Fruit fly (Drosophila melanogaster): ENCODE data around the gene eag.

Gene eag

dm6 chrX:14949227-14949626 is 6.0 kb upstream of the eag start (continued):
- TF ChIP-seq Lpt (GFP tag; optimal IDR thresholded peaks at IDR 0.05) (no peak), mld (GFP tag; IDR thresholded peaks at IDR 0.05; ENCODE audit: partially characterized antibody) (no peak), Bgb (GFP tag; IDR thresholded peaks at IDR 0.05; ENCODE audit: partially characterized antibody) (no peak), Gsc (GFP tag; IDR thresholded peaks at IDR 0.05) (no peak), ewg (GFP tag; optimal IDR thresholded peaks at IDR 0.05) (no peak), CG10267 (tag; optimal IDR thresholded peaks at IDR 0.05) (no peak), Blimp-1 (GFP tag; optimal IDR thresholded peaks at IDR 0.05) (no peak), CG10565 (GFP tag; optimal IDR thresholded peaks at IDR 0.05) (no peak), jigr1 (GFP tag; IDR thresholded peaks at IDR 0.05) (no peak), pb (GFP tag; optimal IDR thresholded peaks at IDR 0.05) (no peak), gt (GFP tag; IDR thresholded peaks at IDR 0.05) (no peak), CG31224 (GFP tag; IDR thresholded peaks at IDR 0.05) (no peak), chinmo (GFP tag; IDR thresholded peaks at IDR 0.05; ENCODE audit: partially characterized antibody) (0 out of 4 replicates have a peak, but pooled peaks have one; percentile 32), schlank (tag; optimal IDR thresholded peaks at IDR 0.05) (no peak), CG6689 (GFP tag; IDR thresholded peaks at IDR 0.05) (no peak), sob (GFP tag; IDR thresholded peaks at IDR 0.05) (no peak), Hey (tag; optimal IDR thresholded peaks at IDR 0.05) (peak; percentile 64), CG10654 (GFP tag; optimal IDR thresholded peaks at IDR 0.05) (no peak), fd96Cb (tag; optimal IDR thresholded peaks at IDR 0.05) (no peak), fd102C (GFP tag; optimal IDR thresholded peaks at IDR 0.05) (no peak), p53 (GFP tag; optimal IDR thresholded peaks at IDR 0.05) (no peak), da (GFP tag; optimal IDR thresholded peaks at IDR 0.05) (no peak), Ada2b (GFP tag; IDR thresholded peaks at IDR 0.05) (no peak), Dfd (GFP tag; optimal IDR thresholded peaks at IDR 0.05) (no peak), gce (GFP tag; IDR thresholded peaks at IDR 0.05) (no peak), YL-1 (GFP tag; optimal IDR thresholded peaks at IDR 0.05) (no peak), bcd (GFP tag; optimal IDR thresholded peaks at IDR 0.05) (no peak), chm (GFP tag; IDR thresholded peaks at IDR 0.05) (no peak), fd64A (GFP tag; optimal IDR thresholded peaks at IDR 0.05) (no peak), CG31365 (tag; optimal IDR thresholded peaks at IDR 0.05) (no peak), grn (GFP tag; optimal IDR thresholded peaks at IDR 0.05) (peak; percentile 80), Myb (GFP tag; optimal IDR thresholded peaks at IDR 0.05) (no peak), sd (tag; optimal IDR thresholded peaks at IDR 0.05) (peak; percentile 52), Oli (tag; optimal IDR thresholded peaks at IDR 0.05) (no peak), Dref (GFP tag; IDR thresholded peaks at IDR 0.05) (no peak), fd3F (GFP tag; optimal IDR thresholded peaks at IDR 0.05) (no peak), HLH54F (GFP tag; optimal IDR thresholded peaks at IDR 0.05) (no peak), eve (GFP tag; optimal IDR thresholded peaks at IDR 0.05) (no peak), otp (GFP tag; IDR thresholded peaks at IDR 0.05) (no peak), B-H2 (GFP tag; optimal IDR thresholded peaks at IDR 0.05) (peak; percentile 3), pan (optimal IDR thresholded peaks at IDR 0.05) (no peak), pan (GFP tag; optimal IDR thresholded peaks at IDR 0.05 in 1 of 2, IDR thresholded peaks at IDR 0.05 in 1 of 2) (no peak), CG1024 (GFP tag; IDR thresholded peaks at IDR 0.05) (no peak), mam (GFP tag; optimal IDR thresholded peaks at IDR 0.05) (no peak), Taf1 (GFP tag; IDR thresholded peaks at IDR 0.05) (no peak), CG11560 (tag; IDR thresholded peaks at IDR 0.05) (no peak), salm (tag; optimal IDR thresholded peaks at IDR 0.05) (no peak), kni (GFP tag; optimal IDR thresholded peaks at IDR 0.05) (no peak), croc (GFP tag; conservative IDR thresholded peaks at IDR 0.05) (no peak), sens (GFP tag) (peak; percentile 33), CG12659 (GFP tag; optimal IDR thresholded peaks at IDR 0.05) (no peak), CG8765 (GFP tag; IDR thresholded peaks at IDR 0.05) (no peak), Hr78 (GFP tag; optimal IDR thresholded peaks at IDR 0.05) (peak in 1 of 2 experiments; percentile 11)
